Fruit fly (Drosophila melanogaster): Measurements from ENCODE around the gene Ts.
A peak's percentile ranks its signal among the peaks of the same experiment; 100 is the strongest.

The Ts gene

dm6 chr2L:2945438-2946220 lies 23.8 kb downstream of the Ts start:
- TF ChIP-seq D1 (tag; optimal IDR thresholded peaks at IDR 0.05) (no peak), CG9948 (tag; optimal IDR thresholded peaks at IDR 0.05) (no peak), CG8301 (tag; optimal IDR thresholded peaks at IDR 0.05) (no peak), CG14655 (GFP tag; optimal IDR thresholded peaks at IDR 0.05) (no peak), CG32121 (GFP tag; IDR thresholded peaks at IDR 0.05) (no peak), Pif1A (GFP tag; optimal IDR thresholded peaks at IDR 0.05) (no peak), CG15710 (tag; optimal IDR thresholded peaks at IDR 0.05) (no peak), CG17806 (tag; optimal IDR thresholded peaks at IDR 0.05) (no peak), CG10348 (GFP tag; IDR thresholded peaks at IDR 0.05) (no peak), rn (GFP tag; IDR thresholded peaks at IDR 0.05) (no peak), EcR (GFP tag; optimal IDR thresholded peaks at IDR 0.05) (no peak), CG4496 (GFP tag; IDR thresholded peaks at IDR 0.05) (no peak), CG8159 (tag; optimal IDR thresholded peaks at IDR 0.05) (no peak), Ets98B (GFP tag; IDR thresholded peaks at IDR 0.05) (no peak), Pif1B (GFP tag; optimal IDR thresholded peaks at IDR 0.05) (no peak), CG13204 (GFP tag; optimal IDR thresholded peaks at IDR 0.05) (no peak), CG34367 (tag; optimal IDR thresholded peaks at IDR 0.05) (no peak), gl (tag; optimal IDR thresholded peaks at IDR 0.05) (no peak), fd96Ca (GFP tag; IDR thresholded peaks at IDR 0.05) (no peak)

DNA sequence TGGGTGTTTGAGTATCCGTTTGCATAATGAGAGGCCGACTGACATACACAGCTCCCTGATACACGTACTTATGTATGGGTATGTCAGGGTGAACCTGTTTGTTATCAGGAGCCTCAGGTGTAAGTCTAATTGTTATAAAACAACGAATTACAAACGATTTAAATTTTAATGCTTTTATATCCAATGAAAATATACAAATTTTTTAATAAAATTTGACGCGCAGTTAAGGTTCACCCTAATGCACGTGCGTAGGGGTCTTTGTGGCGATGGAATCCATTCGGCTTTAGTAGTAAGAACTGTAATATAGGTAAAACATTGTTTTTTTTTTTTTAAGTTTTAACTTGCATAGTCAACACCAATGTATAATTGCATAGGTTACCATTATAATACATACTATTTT lies 24.9 kb downstream of the Ts start:
- TF ChIP-seq Snoo (tag; optimal IDR thresholded peaks at IDR 0.05): peak; percentile 11
- TF ChIP-seq CG15710 (tag; optimal IDR thresholded peaks at IDR 0.05): peak; percentile 45
- TF ChIP-seq CG14655 (GFP tag; optimal IDR thresholded peaks at IDR 0.05): peak; percentile 58
- TF ChIP-seq CG32121 (GFP tag; IDR thresholded peaks at IDR 0.05): no peak; the same call in 1 of the 2 replicates
- TF ChIP-seq EcR (GFP tag; optimal IDR thresholded peaks at IDR 0.05): no peak
- TF ChIP-seq CG13204 (GFP tag; optimal IDR thresholded peaks at IDR 0.05): no peak
- no peak for TF ChIP-seq gl (tag; optimal IDR thresholded peaks at IDR 0.05)
- peak; percentile 65 for TF ChIP-seq Pif1B (GFP tag; optimal IDR thresholded peaks at IDR 0.05)
- no peak for TF ChIP-seq CG10348 (GFP tag; IDR thresholded peaks at IDR 0.05)
- TF ChIP-seq D1 (tag; optimal IDR thresholded peaks at IDR 0.05): no peak
- TF ChIP-seq CG12605 (GFP tag; IDR thresholded peaks at IDR 0.05): peak; percentile 44
- TF ChIP-seq CG34367 (tag; optimal IDR thresholded peaks at IDR 0.05): peak; percentile 34
- TF ChIP-seq CG4496 (GFP tag; IDR thresholded peaks at IDR 0.05): peak; percentile 62
- peak; percentile 54 for TF ChIP-seq Pif1A (GFP tag; optimal IDR thresholded peaks at IDR 0.05)
- TF ChIP-seq CG8301 (tag; optimal IDR thresholded peaks at IDR 0.05): peak; percentile 35
- TF ChIP-seq CG8159 (tag; optimal IDR thresholded peaks at IDR 0.05): peak; percentile 86
- TF ChIP-seq Ets98B (GFP tag; IDR thresholded peaks at IDR 0.05): peak; percentile 58; the same call in 1 of the 2 replicates
- peak; percentile 39 for TF ChIP-seq CG17806 (tag; optimal IDR thresholded peaks at IDR 0.05)
- TF ChIP-seq rn (GFP tag; IDR thresholded peaks at IDR 0.05): no peak
- peak; percentile 71 for TF ChIP-seq fd96Ca (GFP tag; IDR thresholded peaks at IDR 0.05)
- TF ChIP-seq CG9948 (tag; optimal IDR thresholded peaks at IDR 0.05): peak; percentile 26

dm6 chr2L:2942639-2943038 lies 26.8 kb downstream of the Ts start:
- TF ChIP-seq CG12605 (GFP tag; IDR thresholded peaks at IDR 0.05): no peak
- TF ChIP-seq CG34367 (tag; optimal IDR thresholded peaks at IDR 0.05): no peak
- no peak for TF ChIP-seq CG13204 (GFP tag; optimal IDR thresholded peaks at IDR 0.05)
- TF ChIP-seq CG17806 (tag; optimal IDR thresholded peaks at IDR 0.05): peak; percentile 15
- no peak for TF ChIP-seq EcR (GFP tag; optimal IDR thresholded peaks at IDR 0.05)
- no peak for TF ChIP-seq Snoo (tag; optimal IDR thresholded peaks at IDR 0.05)
- TF ChIP-seq CG8301 (tag; optimal IDR thresholded peaks at IDR 0.05): peak; percentile 25
- no peak for TF ChIP-seq D1 (tag; optimal IDR thresholded peaks at IDR 0.05)
- peak; percentile 13 for TF ChIP-seq Pif1A (GFP tag; optimal IDR thresholded peaks at IDR 0.05)
- TF ChIP-seq CG8159 (tag; optimal IDR thresholded peaks at IDR 0.05): peak; percentile 17
- peak; percentile 57 for TF ChIP-seq Ets98B (GFP tag; IDR thresholded peaks at IDR 0.05)
- TF ChIP-seq rn (GFP tag; IDR thresholded peaks at IDR 0.05): no peak
- peak; percentile 38 for TF ChIP-seq CG14655 (GFP tag; optimal IDR thresholded peaks at IDR 0.05)
- no peak for TF ChIP-seq CG10348 (GFP tag; IDR thresholded peaks at IDR 0.05)
- peak; percentile 15 for TF ChIP-seq CG9948 (tag; optimal IDR thresholded peaks at IDR 0.05)
- 0 out of 3 replicates have a peak, but pooled peaks have one; percentile 49 for TF ChIP-seq fd96Ca (GFP tag; IDR thresholded peaks at IDR 0.05)
- no peak for TF ChIP-seq Pif1B (GFP tag; optimal IDR thresholded peaks at IDR 0.05)
- peak; percentile 53; the same call in 1 of the 3 replicates for TF ChIP-seq CG4496 (GFP tag; IDR thresholded peaks at IDR 0.05)
- TF ChIP-seq CG15710 (tag; optimal IDR thresholded peaks at IDR 0.05): no peak
- TF ChIP-seq gl (tag; optimal IDR thresholded peaks at IDR 0.05): no peak
- TF ChIP-seq CG32121 (GFP tag; IDR thresholded peaks at IDR 0.05): no peak

DNA sequence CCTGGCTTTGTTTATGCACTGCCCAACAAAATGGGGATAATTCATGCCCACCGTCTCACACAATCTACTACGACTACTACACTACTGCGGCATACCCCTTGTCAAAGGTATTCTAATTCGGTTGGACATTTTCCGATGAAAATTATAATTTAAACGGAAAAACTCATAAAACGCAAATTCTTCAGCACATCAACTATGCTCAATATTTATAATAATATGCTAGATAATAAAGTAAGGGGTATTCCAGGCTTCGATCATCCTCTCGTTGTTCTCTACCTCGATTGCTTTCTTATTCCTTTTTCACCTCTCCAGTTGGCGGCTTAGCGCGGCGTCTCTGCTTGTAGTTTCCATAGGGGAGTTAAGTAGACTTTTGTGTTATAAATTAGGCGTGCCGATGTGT lies 28.1 kb downstream of the Ts start:
- TF ChIP-seq CG8301 (tag; optimal IDR thresholded peaks at IDR 0.05) (peak; percentile 7), CG14655 (GFP tag; optimal IDR thresholded peaks at IDR 0.05) (peak; percentile 31), EcR (GFP tag; optimal IDR thresholded peaks at IDR 0.05) (no peak), Snoo (tag; optimal IDR thresholded peaks at IDR 0.05) (no peak)

- TF ChIP-seq Pif1A (GFP tag; optimal IDR thresholded peaks at IDR 0.05): no peak
- TF ChIP-seq CG32121 (GFP tag; IDR thresholded peaks at IDR 0.05): no peak
- no peak for TF ChIP-seq D1 (tag; optimal IDR thresholded peaks at IDR 0.05)
Observed at dm6 chr2L:2939698-2940097, 29.7 kb downstream of the Ts start.

dm6 chr2L:2935704-2936103 lies 33.7 kb downstream of the Ts start:
- TF ChIP-seq CG12605 (GFP tag; IDR thresholded peaks at IDR 0.05): no peak
- no peak for TF ChIP-seq CG32121 (GFP tag; IDR thresholded peaks at IDR 0.05)
- TF ChIP-seq CG4496 (GFP tag; IDR thresholded peaks at IDR 0.05): no peak
- TF ChIP-seq gl (tag; optimal IDR thresholded peaks at IDR 0.05): no peak
- TF ChIP-seq CG14655 (GFP tag; optimal IDR thresholded peaks at IDR 0.05): no peak
- no peak for TF ChIP-seq CG34367 (tag; optimal IDR thresholded peaks at IDR 0.05)
- no peak for TF ChIP-seq EcR (GFP tag; optimal IDR thresholded peaks at IDR 0.05)
- TF ChIP-seq Pif1A (GFP tag; optimal IDR thresholded peaks at IDR 0.05): no peak
- TF ChIP-seq D1 (tag; optimal IDR thresholded peaks at IDR 0.05): no peak
- TF ChIP-seq CG17806 (tag; optimal IDR thresholded peaks at IDR 0.05): no peak
- no peak for TF ChIP-seq CG13204 (GFP tag; optimal IDR thresholded peaks at IDR 0.05)
- no peak for TF ChIP-seq Ets98B (GFP tag; IDR thresholded peaks at IDR 0.05)
